Worm (Caenorhabditis elegans) whole organism, L3 larva: ENCODE measurements around the gene C50F7.6.

Source experiments
- ZK546.5 ChIP-seq: sonication (generic microtip); optimal IDR thresholded peaks from 2 replicates; lab custom pipeline; 2017; ENCODE audit warnings: missing biosample characterization, missing genetic modification characterization
- ceh-82 ChIP-seq: fragments of 150-350 bp; optimal IDR thresholded peaks from 2 replicates; lab custom pipeline; 2014; ENCODE audit warnings: missing biosample characterization, missing genetic modification characterization
- fos-1 ChIP-seq: fragments of 150-350 bp; optimal IDR thresholded peaks from 2 replicates; lab custom pipeline; 2014; ENCODE audit warnings: missing biosample characterization, missing genetic modification characterization
- nhr-43 ChIP-seq: sonication (generic microtip); optimal IDR thresholded peaks from 2 replicates; lab custom pipeline; 2016; ENCODE audit warnings: mild to moderate bottlenecking, missing genetic modification characterization, missing compliant biosample characterization; ENCODE audit not compliant: poor library complexity, severe bottlenecking

C50F7.6 gene

DNA sequence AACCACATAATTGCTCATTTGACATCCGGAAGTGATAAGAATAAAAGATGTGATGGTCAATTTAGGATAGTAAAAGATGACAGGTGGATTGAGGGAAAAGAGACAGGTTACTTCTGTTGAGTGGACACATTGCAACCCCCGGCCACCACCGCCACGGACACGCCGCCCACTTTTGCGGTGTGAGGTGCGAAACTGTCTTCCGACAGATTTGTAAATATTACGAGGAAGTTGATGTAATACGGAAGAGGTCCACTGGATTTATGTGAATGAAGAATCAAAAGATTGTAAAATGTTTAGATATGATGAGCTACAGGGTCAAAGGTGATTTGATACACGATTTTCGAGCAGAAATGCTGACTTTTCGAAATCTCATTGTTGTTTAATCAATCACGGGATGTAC is 50.1 kb downstream of the C50F7.6 start, which contains the start of gene C08G9.2:
TSS of gene C08G9.2 (minus strand) at position 101 of the 400 bp plus-strand sequence.
- no peak for TF ChIP-seq nhr-43 (tag; lab: Kevin White, UChicago)
- TF ChIP-seq ceh-82 = no peak
- TF ChIP-seq ZK546.5 (tag; lab: Kevin White, UChicago) = no peak
- no peak for TF ChIP-seq fos-1
